Worm (Caenorhabditis elegans): ENCODE results near the gene T26E4.10.
"Not testable (repeated sequence)": the region's sequence is repeated elsewhere in the genome, so short reads cannot be mapped to it uniquely, and the experiment has no call there.

Gene T26E4.10

DNA sequence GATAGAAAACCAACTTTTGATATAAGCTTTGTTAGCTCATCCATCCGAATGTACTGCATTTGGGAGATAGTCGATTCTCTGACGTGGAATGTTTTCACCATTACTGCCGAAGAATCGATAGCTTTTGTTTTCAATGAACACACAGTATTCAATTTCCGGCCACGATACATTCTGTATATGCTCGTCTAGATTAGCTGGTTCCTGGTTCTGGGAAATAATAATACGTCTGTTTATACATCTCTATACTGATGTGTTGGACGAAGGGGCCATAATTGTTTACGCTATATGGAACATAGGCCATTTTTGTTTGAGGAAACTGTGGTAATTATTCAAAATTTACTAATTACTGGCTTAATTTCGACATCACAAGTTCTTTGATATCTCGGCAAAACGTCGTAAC is 47.9 kb downstream of the T26E4.10 start, which contains the start of gene str-6:
TSS of gene str-6 (minus strand) at position 101 of the 400 bp plus-strand sequence.
- no peak for TF ChIP-seq nhr-129 (tag; optimal IDR thresholded peaks at IDR 0.05)
- no peak for TF ChIP-seq mbf-1 (tag; optimal IDR thresholded peaks at IDR 0.05)
- TF ChIP-seq nhr-25 (tag; optimal IDR thresholded peaks at IDR 0.05) = no peak
- TF ChIP-seq sem-4 (tag; optimal IDR thresholded peaks at IDR 0.05) = no peak
- TF ChIP-seq mab-5 (tag; optimal IDR thresholded peaks at IDR 0.05) = no peak
- TF ChIP-seq unc-62 (GFP tag; optimal IDR thresholded peaks at IDR 0.05) = no peak
- TF ChIP-seq zag-1 (tag; optimal IDR thresholded peaks at IDR 0.05) = no peak
- TF ChIP-seq lin-11 (tag; optimal IDR thresholded peaks at IDR 0.05) = no peak
- no peak for TF ChIP-seq nhr-6 (tag; optimal IDR thresholded peaks at IDR 0.05)
- no peak for TF ChIP-seq nhr-23 (tag; optimal IDR thresholded peaks at IDR 0.05)
- no peak for TF ChIP-seq R02D3.7 (tag; optimal IDR thresholded peaks at IDR 0.05)
- no peak for TF ChIP-seq nhr-77 (tag; optimal IDR thresholded peaks at IDR 0.05)
- no peak for TF ChIP-seq ztf-11 (tag; optimal IDR thresholded peaks at IDR 0.05)
- TF ChIP-seq ztf-1 (GFP tag; conservative IDR thresholded peaks at IDR 0.05) = no peak

DNA sequence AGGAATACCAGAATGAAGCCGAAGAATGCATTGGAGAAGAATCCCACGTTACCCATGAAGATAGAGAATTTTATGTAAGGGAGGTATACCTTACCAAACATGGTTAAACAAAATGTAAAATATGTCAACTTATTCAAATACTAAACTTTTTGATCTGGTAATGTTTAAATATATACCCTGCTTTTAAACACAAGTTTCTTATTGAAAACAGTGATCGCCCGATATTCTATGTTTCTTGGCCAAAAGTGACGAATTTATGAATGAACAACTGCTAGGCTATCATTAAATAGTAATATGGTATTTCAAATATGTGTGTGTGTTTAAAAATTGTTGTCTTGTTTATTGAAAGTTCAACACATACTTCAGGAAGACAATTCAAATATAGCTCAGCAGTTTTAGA is 49.7 kb downstream of the T26E4.10 start, which contains the start of gene T23D5.8:
TSS of gene T23D5.8 (minus strand) at position 101 of the 400 bp plus-strand sequence.
- TF ChIP-seq F13H6.1, mab-5, lsy-2 (tag; optimal IDR thresholded peaks at IDR 0.05): not testable (repeated sequence)

Data from whole organism, L2 larva.